Fruit fly (Drosophila melanogaster): ENCODE results near the gene RpL40.

Gene RpL40

DNA sequence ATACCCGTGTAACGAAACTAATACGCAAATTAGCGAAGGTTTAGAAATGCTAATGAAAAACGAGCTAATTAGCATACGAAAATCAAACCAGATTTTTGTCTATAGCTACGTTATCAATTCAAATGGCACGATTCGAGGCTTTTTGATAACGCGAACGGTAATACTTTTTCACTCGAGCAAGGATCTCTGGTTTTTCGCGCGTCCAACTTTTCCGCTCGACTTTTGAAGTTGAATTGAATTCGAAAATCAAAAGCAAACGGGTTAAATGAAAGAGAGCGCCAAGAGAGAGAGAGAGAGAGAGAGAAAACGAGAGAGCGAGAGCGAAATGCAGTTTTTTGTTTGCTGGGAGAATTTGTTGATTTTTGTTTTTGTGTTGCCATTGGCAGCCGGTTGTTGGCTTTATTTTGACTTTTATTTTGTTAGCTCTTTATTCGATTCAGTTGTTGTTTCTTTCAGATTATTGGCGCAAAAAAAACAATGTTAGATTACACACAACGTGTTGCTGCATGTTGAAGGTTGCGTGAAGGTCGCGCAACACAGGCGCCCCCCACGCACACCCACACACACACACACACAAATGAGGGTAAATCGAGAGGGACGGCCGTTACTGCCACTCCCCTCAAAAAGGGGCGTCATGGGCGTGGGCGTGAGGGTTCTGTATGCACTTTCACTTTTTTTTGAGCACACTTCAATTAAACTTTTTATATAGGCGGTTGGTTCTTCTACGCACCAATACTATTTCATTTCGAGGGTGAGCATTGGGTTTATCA is 30.2 kb upstream of the RpL40 start (continued):
- TF ChIP-seq ewg (GFP tag; optimal IDR thresholded peaks at IDR 0.05) = no peak
- peak; percentile 92 for TF ChIP-seq sr (GFP tag; IDR thresholded peaks at IDR 0.05)
- TF ChIP-seq CG42726 (GFP tag; IDR thresholded peaks at IDR 0.05; ENCODE audit: partially characterized antibody) = peak; percentile 32; the same call in 1 of the 2 replicates
- no peak for TF ChIP-seq oc (tag; optimal IDR thresholded peaks at IDR 0.05)
- no peak for TF ChIP-seq CG9437 (GFP tag; optimal IDR thresholded peaks at IDR 0.05)
- peak; percentile 94; the same call in 2 of the 4 replicates for TF ChIP-seq chinmo (GFP tag; IDR thresholded peaks at IDR 0.05; ENCODE audit: partially characterized antibody)
- TF ChIP-seq fd64A (GFP tag; optimal IDR thresholded peaks at IDR 0.05) = peak; percentile 19
- no peak for TF ChIP-seq Awh (GFP tag; IDR thresholded peaks at IDR 0.05)
- TF ChIP-seq Fer2 (tag; optimal IDR thresholded peaks at IDR 0.05) = no peak
- TF ChIP-seq CG31388 (GFP tag; optimal IDR thresholded peaks at IDR 0.05) = no peak
- no peak for TF ChIP-seq CG2199 (GFP tag; IDR thresholded peaks at IDR 0.05)
- TF ChIP-seq CG10959 (GFP tag; IDR thresholded peaks at IDR 0.05) = no peak
- no peak for TF ChIP-seq CG10274 (GFP tag; optimal IDR thresholded peaks at IDR 0.05)
- peak; percentile 94 for TF ChIP-seq Blimp-1 (GFP tag; optimal IDR thresholded peaks at IDR 0.05)
- TF ChIP-seq CG33557 (GFP tag; optimal IDR thresholded peaks at IDR 0.05) = no peak
- TF ChIP-seq CG7745 (tag; optimal IDR thresholded peaks at IDR 0.05) = no peak
- TF ChIP-seq kah (GFP tag; optimal IDR thresholded peaks at IDR 0.05) = no peak
- peak; percentile 11 for TF ChIP-seq CG12299 (tag; optimal IDR thresholded peaks at IDR 0.05)
- TF ChIP-seq schlank (tag; optimal IDR thresholded peaks at IDR 0.05) = no peak
- no peak for TF ChIP-seq MTF-1 (GFP tag; optimal IDR thresholded peaks at IDR 0.05; ENCODE audit: borderline replicate concordance)
- no peak for TF ChIP-seq lmd (GFP tag; IDR thresholded peaks at IDR 0.05)
- TF ChIP-seq CG17361 (GFP tag; IDR thresholded peaks at IDR 0.05) = no peak
- no peak for TF ChIP-seq br (optimal IDR thresholded peaks at IDR 0.05)
- no peak for TF ChIP-seq Neu2 (GFP tag; optimal IDR thresholded peaks at IDR 0.05; ENCODE audit: borderline replicate concordance)
- TF ChIP-seq inv (GFP tag; IDR thresholded peaks at IDR 0.05; ENCODE audit: partially characterized antibody) = no peak
- peak; percentile 93 to 99 for TF ChIP-seq Trl (optimal IDR thresholded peaks at IDR 0.05)
- TF ChIP-seq Trl (GFP tag; optimal IDR thresholded peaks at IDR 0.05) = peak; percentile 44
- no peak for TF ChIP-seq Stat92E (GFP tag; optimal IDR thresholded peaks at IDR 0.05)
- TF ChIP-seq Doc2 (GFP tag; IDR thresholded peaks at IDR 0.05) = no peak
- TF ChIP-seq pros (GFP tag; optimal IDR thresholded peaks at IDR 0.05) = no peak
- no peak for TF ChIP-seq CG13624 (GFP tag; optimal IDR thresholded peaks at IDR 0.05)
- no peak for TF ChIP-seq CG8924 (tag; optimal IDR thresholded peaks at IDR 0.05)
- no peak for TF ChIP-seq HLH3B (GFP tag; IDR thresholded peaks at IDR 0.05)
- no peak for TF ChIP-seq ash1 (GFP tag; optimal IDR thresholded peaks at IDR 0.05)
- TF ChIP-seq CG2712 (tag; optimal IDR thresholded peaks at IDR 0.05) = no peak
- no peak for TF ChIP-seq CG1832 (GFP tag; optimal IDR thresholded peaks at IDR 0.05)
- TF ChIP-seq Jarid2 (GFP tag; optimal IDR thresholded peaks at IDR 0.05) = no peak
- no peak for TF ChIP-seq CG8478 (optimal IDR thresholded peaks at IDR 0.05)
- no peak; the same call in 1 of the 2 replicates for TF ChIP-seq Drgx (GFP tag; IDR thresholded peaks at IDR 0.05)
- no peak for TF ChIP-seq ap (GFP tag; IDR thresholded peaks at IDR 0.05)
- no peak for TF ChIP-seq sim (GFP tag; IDR thresholded peaks at IDR 0.05)
- TF ChIP-seq CG10321 (GFP tag; IDR thresholded peaks at IDR 0.05) = no peak
- TF ChIP-seq BtbVII (GFP tag; optimal IDR thresholded peaks at IDR 0.05) = no peak
- peak; percentile 75 for TF ChIP-seq yki (optimal IDR thresholded peaks at IDR 0.05)
- TF ChIP-seq CG10366 (GFP tag; IDR thresholded peaks at IDR 0.05) = no peak
- TF ChIP-seq CG34376 (GFP tag; optimal IDR thresholded peaks at IDR 0.05) = no peak
- no peak for TF ChIP-seq CG11723 (GFP tag; optimal IDR thresholded peaks at IDR 0.05)
- peak; percentile 4 for TF ChIP-seq CG2120 (GFP tag; optimal IDR thresholded peaks at IDR 0.05)
- TF ChIP-seq Lim3 (GFP tag; IDR thresholded peaks at IDR 0.05) = no peak
- TF ChIP-seq CG15479 (GFP tag; optimal IDR thresholded peaks at IDR 0.05) = peak; percentile 10
- no peak for TF ChIP-seq Ravus (GFP tag; IDR thresholded peaks at IDR 0.05)

Data from whole organism, embryonic.